Worm (Caenorhabditis elegans) whole organism, L2 larva: Measurements from ENCODE around the gene Y105C5A.1269.

Experiments
- C34F6.9 ChIP-seq: fragments of 150-350 bp; optimal IDR thresholded peaks from 2 replicates; lab custom pipeline; 2014; ENCODE audit warnings: missing biosample characterization, missing genetic modification characterization
- F13H6.1 ChIP-seq: sonication (generic microtip); optimal IDR thresholded peaks from 2 replicates; lab custom pipeline; 2016; ENCODE audit warnings: missing genetic modification characterization, missing compliant biosample characterization
- R02D3.7 ChIP-seq: fragments of 150-350 bp; optimal IDR thresholded peaks from 2 replicates; lab custom pipeline; 2014; ENCODE audit warnings: missing biosample characterization, missing genetic modification characterization
- ZK546.5 ChIP-seq: sonication (generic microtip); optimal IDR thresholded peaks from 2 replicates; lab custom pipeline; 2017; ENCODE audit warnings: missing biosample characterization, missing genetic modification characterization
- alr-1 ChIP-seq: fragments of 150-350 bp; optimal IDR thresholded peaks from 2 replicates; lab custom pipeline; 2014; ENCODE audit warnings: missing biosample characterization, missing genetic modification characterization
- ama-1 ChIP-seq: fragments of 150-350 bp; optimal IDR thresholded peaks from 2 replicates; lab custom pipeline; 2018; ENCODE audit warnings: inconsistent platforms
- blmp-1 ChIP-seq: sonication (generic microtip); optimal IDR thresholded peaks from 2 replicates; lab custom pipeline; 2017; ENCODE audit warnings: missing genetic modification characterization, mild to moderate bottlenecking, missing compliant biosample characterization, antibody characterized with exemption, moderate library complexity; ENCODE audit not compliant: insufficient read depth
- ceh-16 ChIP-seq: fragments of 150-350 bp; optimal IDR thresholded peaks from 2 replicates; lab custom pipeline; 2014; ENCODE audit warnings: missing biosample characterization, missing genetic modification characterization
- dmd-4 ChIP-seq: sonication (generic microtip); optimal IDR thresholded peaks from 2 replicates; lab custom pipeline; 2017; ENCODE audit warnings: missing biosample characterization, missing genetic modification characterization
- egl-27 ChIP-seq: sonication (generic microtip); optimal IDR thresholded peaks from 3 replicates; lab custom pipeline; 2017; ENCODE audit warnings: missing biosample characterization, missing genetic modification reagents, missing genetic modification characterization
- fos-1 ChIP-seq: fragments of 150-350 bp; optimal IDR thresholded peaks from 2 replicates; lab custom pipeline; 2014; ENCODE audit warnings: missing biosample characterization, missing genetic modification characterization
- gmeb-1 ChIP-seq: fragments of 150-350 bp; optimal IDR thresholded peaks from 2 replicates; lab custom pipeline; 2014; ENCODE audit warnings: missing biosample characterization, missing genetic modification characterization
- lin-11 ChIP-seq: fragments of 150-350 bp; sonication (generic microtip); optimal IDR thresholded peaks from 2 replicates; lab custom pipeline; 2014; ENCODE audit warnings: missing biosample characterization, missing genetic modification characterization, inconsistent platforms, mixed read lengths
- lin-13 ChIP-seq: fragments of 150-350 bp; optimal IDR thresholded peaks from 2 replicates; lab custom pipeline; 2014; ENCODE audit warnings: missing biosample characterization, missing genetic modification reagents, missing genetic modification characterization
- lsy-2 ChIP-seq, 2 experiments: fragments of 150-350 bp in 1 of 2; sonication (generic microtip) in 1 of 2; optimal IDR thresholded peaks; 2 replicates each; lab custom pipeline; 2014 to 2017; ENCODE audit warnings: missing biosample characterization in 2 of 2, missing genetic modification characterization in 2 of 2
- mab-5 ChIP-seq: fragments of 150-350 bp; optimal IDR thresholded peaks from 2 replicates; lab custom pipeline; 2014; ENCODE audit warnings: missing biosample characterization, missing genetic modification characterization
- mbf-1 ChIP-seq: sonication (generic microtip); optimal IDR thresholded peaks from 2 replicates; lab custom pipeline; 2017; ENCODE audit warnings: missing biosample characterization, missing genetic modification characterization
- mdl-1 ChIP-seq, 2 experiments: fragments of 150-350 bp in 1 of 2; sonication (generic microtip) in 1 of 2; optimal IDR thresholded peaks; 2 replicates each; lab custom pipeline; 2017; ENCODE audit warnings: missing biosample characterization in 2 of 2, missing genetic modification characterization in 2 of 2
- nhr-10 ChIP-seq: sonication (generic microtip); optimal IDR thresholded peaks from 2 replicates; lab custom pipeline; 2017; ENCODE audit warnings: missing biosample characterization, missing genetic modification characterization
- nhr-11 ChIP-seq: fragments of 150-350 bp; optimal IDR thresholded peaks from 2 replicates; lab custom pipeline; 2014; ENCODE audit warnings: missing biosample characterization, missing genetic modification characterization
- nhr-12 ChIP-seq: fragments of 150-350 bp; optimal IDR thresholded peaks from 2 replicates; lab custom pipeline; 2014; ENCODE audit warnings: missing biosample characterization, missing genetic modification characterization
- nhr-129 ChIP-seq: fragments of 150-350 bp; optimal IDR thresholded peaks from 2 replicates; lab custom pipeline; 2014; ENCODE audit warnings: missing biosample characterization, missing genetic modification characterization
- nhr-21 ChIP-seq: fragments of 150-350 bp; optimal IDR thresholded peaks from 2 replicates; lab custom pipeline; 2014; ENCODE audit warnings: missing biosample characterization, missing genetic modification characterization
- nhr-23 ChIP-seq: fragments of 150-350 bp; optimal IDR thresholded peaks from 2 replicates; lab custom pipeline; 2014; ENCODE audit warnings: missing biosample characterization, missing genetic modification reagents, missing genetic modification characterization
- nhr-25 ChIP-seq: fragments of 150-350 bp; sonication (generic microtip); optimal IDR thresholded peaks from 3 replicates; lab custom pipeline; 2014; ENCODE audit warnings: missing biosample characterization, missing genetic modification characterization
- nhr-77 ChIP-seq: fragments of 150-350 bp; optimal IDR thresholded peaks from 2 replicates; lab custom pipeline; 2014; ENCODE audit warnings: missing biosample characterization, missing genetic modification characterization
- sem-4 ChIP-seq: fragments of 150-350 bp; optimal IDR thresholded peaks from 2 replicates; lab custom pipeline; 2014; ENCODE audit warnings: missing biosample characterization, missing genetic modification reagents, missing genetic modification characterization
- skn-1 ChIP-seq: sonication (generic microtip); optimal IDR thresholded peaks from 2 replicates; lab custom pipeline; 2017; ENCODE audit warnings: missing biosample characterization, missing genetic modification characterization
- snpc-4 ChIP-seq: fragments of 150-350 bp; optimal IDR thresholded peaks from 2 replicates; lab custom pipeline; 2014; ENCODE audit warnings: missing biosample characterization, missing genetic modification characterization
- unc-39 ChIP-seq: fragments of 150-350 bp; optimal IDR thresholded peaks from 2 replicates; lab custom pipeline; 2014; ENCODE audit warnings: missing biosample characterization, missing genetic modification characterization
- unc-62 ChIP-seq: fragments of 150-350 bp; optimal IDR thresholded peaks from 2 replicates; lab custom pipeline; 2014; ENCODE audit warnings: missing biosample characterization, missing genetic modification reagents, missing genetic modification characterization
- ztf-1 ChIP-seq: fragments of 200-800 bp; sonication (Bioruptor generic); conservative IDR thresholded peaks from 2 replicates; pipeline ENCODE4 v1.3.6; 2022; ENCODE audit warnings: missing genetic modification characterization, missing compliant biosample characterization
- ztf-11 ChIP-seq: sonication (generic microtip); optimal IDR thresholded peaks from 2 replicates; lab custom pipeline; 2017; ENCODE audit warnings: missing biosample characterization, missing genetic modification characterization
- ztf-4 ChIP-seq: fragments of 150-350 bp; optimal IDR thresholded peaks from 2 replicates; lab custom pipeline; 2014; ENCODE audit warnings: missing biosample characterization, missing genetic modification characterization

Gene Y105C5A.1269

ce11 chrIV:15847096-15847495 is at the start of gene Y105C5A.1269:
Gene Y105C5A.1269, plus strand, starts transcription at chrIV:15847396.
- TF ChIP-seq nhr-11 (tag; lab: Kevin White, UChicago) (no peak), nhr-12 (no peak), alr-1 (tag; lab: Kevin White, UChicago) (no peak), unc-39 (no peak), fos-1 (no peak), egl-27 (tag; lab: Kevin White, UChicago) (no peak), ztf-1 (no peak), ceh-16 (tag; lab: Kevin White, UChicago) (no peak), gmeb-1 (tag; lab: Kevin White, UChicago) (no peak), blmp-1 (tag; lab: Kevin White, UChicago) (no peak), ama-1 (lab: Kevin White, UChicago) (no peak), lin-11 (tag; lab: Kevin White, UChicago) (no peak), F13H6.1 (tag; lab: Kevin White, UChicago) (no peak), sem-4 (no peak), nhr-23 (tag; lab: Kevin White, UChicago) (no peak), ztf-4 (no peak), R02D3.7 (tag; lab: Kevin White, UChicago) (no peak), nhr-77 (no peak)

ce11 chrIV:15814044-15814443 is 33.2 kb upstream of the Y105C5A.1269 start:
- TF ChIP-seq nhr-21 (tag; lab: Kevin White, UChicago) (peak; percentile 13), R02D3.7 (tag; lab: Kevin White, UChicago) (no peak), nhr-12 (no peak), unc-39 (no peak), C34F6.9 (tag; lab: Kevin White, UChicago) (peak; percentile 27), unc-62 (no peak), sem-4 (no peak), nhr-129 (tag; lab: Kevin White, UChicago) (no peak), lsy-2 (tag; optimal IDR thresholded peaks at IDR 0.05; lab: Kevin White, UChicago) (peak in 1 of 2 experiments; percentile 38), mbf-1 (tag; lab: Kevin White, UChicago) (no peak), nhr-23 (tag; lab: Kevin White, UChicago) (no peak), nhr-25 (tag; lab: Kevin White, UChicago) (no peak)

- TF ChIP-seq ceh-16 (tag; lab: Kevin White, UChicago) (no peak), lin-11 (tag; lab: Kevin White, UChicago) (no peak), ZK546.5 (tag; lab: Kevin White, UChicago) (no peak), R02D3.7 (tag; lab: Kevin White, UChicago) (no peak), snpc-4 (tag; lab: Kevin White, UChicago) (no peak), lsy-2 (tag; optimal IDR thresholded peaks at IDR 0.05; lab: Kevin White, UChicago) (no peak), nhr-10 (no peak), mdl-1 (tag; optimal IDR thresholded peaks at IDR 0.05; lab: Kevin White, UChicago) (no peak), ztf-11 (no peak), blmp-1 (tag; lab: Kevin White, UChicago) (no peak), mbf-1 (tag; lab: Kevin White, UChicago) (no peak), nhr-129 (tag; lab: Kevin White, UChicago) (no peak), nhr-21 (tag; lab: Kevin White, UChicago) (no peak), ztf-1 (no peak), lin-13 (no peak), alr-1 (tag; lab: Kevin White, UChicago) (no peak), unc-39 (no peak), dmd-4 (tag; lab: Kevin White, UChicago) (no peak), egl-27 (tag; lab: Kevin White, UChicago) (no peak), C34F6.9 (tag; lab: Kevin White, UChicago) (no peak)
Observed at ce11 chrIV:15817490-15817889, 29.7 kb upstream of the Y105C5A.1269 start.

- TF ChIP-seq mab-5 (tag; lab: Kevin White, UChicago) = no peak
Observed at ce11 chrIV:15819759-15820158, 27.4 kb upstream of the Y105C5A.1269 start, which contains the start of gene daf-38. Gene daf-38, plus strand, starts transcription at chrIV:15820059.

- TF ChIP-seq skn-1 = no peak
Observed at ce11 chrIV:15844064-15844463, 3.1 kb upstream of the Y105C5A.1269 start.
